Worm (Caenorhabditis elegans) whole organism, young adult: ENCODE data around the gene ceh-93.

Experiments
- B0261.1 ChIP-seq: sonication (generic microtip); optimal IDR thresholded peaks from 2 replicates; lab custom pipeline; 2016; ENCODE audit warnings: mild to moderate bottlenecking, missing genetic modification characterization, moderate library complexity, missing compliant biosample characterization
- D2030.7 ChIP-seq: fragments of 200-800 bp; sonication (Bioruptor generic); IDR thresholded peaks from 2 replicates; pipeline ENCODE4 v1.3.6; 2022; ENCODE audit warnings: missing genetic modification reagents, missing genetic modification characterization, missing compliant biosample characterization
- athp-1 ChIP-seq: sonication (generic microtip); optimal IDR thresholded peaks from 2 replicates; lab custom pipeline; 2017; ENCODE audit warnings: mild to moderate bottlenecking, missing genetic modification characterization, missing compliant biosample characterization
- dpl-1 ChIP-seq: fragments of 150-350 bp; optimal IDR thresholded peaks from 2 replicates; lab custom pipeline; 2014; ENCODE audit warnings: missing biosample characterization, missing genetic modification reagents, missing genetic modification characterization
- hmg-20 ChIP-seq: fragments of 200-800 bp; sonication (Bioruptor generic); IDR thresholded peaks from 2 replicates; pipeline ENCODE4 v1.3.6; 2022; ENCODE audit warnings: missing genetic modification reagents, missing genetic modification characterization, missing compliant biosample characterization
- lag-1 ChIP-seq: fragments of 200-800 bp; sonication (Bioruptor generic); IDR thresholded peaks from 2 replicates; pipeline ENCODE4 v1.3.6; 2022; ENCODE audit warnings: missing genetic modification reagents, missing genetic modification characterization, missing compliant biosample characterization
- lin-40 ChIP-seq: sonication (generic microtip); optimal IDR thresholded peaks from 2 replicates; lab custom pipeline; 2016; ENCODE audit warnings: missing genetic modification characterization, mild to moderate bottlenecking, missing compliant biosample characterization, missing genotype, missing genetic modification reagents
- snpc-4 ChIP-seq, 5 experiments: fragments of 150-350 bp in 1 of 5; sonication (generic microtip) in 4 of 5; optimal IDR thresholded peaks; 2 replicates each; lab custom pipeline; 2014 to 2018; ENCODE audit warnings: missing genetic modification characterization in 5 of 5, missing biosample characterization in 3 of 5, antibody characterized with exemption in 2 of 5, mild to moderate bottlenecking in 2 of 5, missing compliant biosample characterization in 2 of 5, missing genotype in 2 of 5, moderate library complexity in 2 of 5, missing genetic modification reagents in 1 of 5
- unc-130 ChIP-seq: sonication (generic microtip); optimal IDR thresholded peaks from 2 replicates; lab custom pipeline; 2016; ENCODE audit warnings: missing genetic modification reagents, missing genetic modification characterization, missing compliant biosample characterization
- unc-62 ChIP-seq: fragments of 150-350 bp; optimal IDR thresholded peaks from 2 replicates; lab custom pipeline; 2014; ENCODE audit warnings: missing biosample characterization, missing genetic modification reagents, missing genetic modification characterization
- xnd-1 ChIP-seq: sonication (generic microtip); optimal IDR thresholded peaks from 2 replicates; lab custom pipeline; 2016; ENCODE audit warnings: missing genotype, missing genetic modification reagents, missing genetic modification characterization, missing compliant biosample characterization

ce11 chrX:334452-334851 lies 54.1 kb downstream of the ceh-93 start:
- TF ChIP-seq unc-62 (GFP tag; lab: Kevin White, UChicago) (no peak), lin-40 (tag; lab: Kevin White, UChicago) (no peak), athp-1 (tag; lab: Kevin White, UChicago) (no peak), hmg-20 (GFP tag; lab: Robert Waterston, UW) (no peak), B0261.1 (tag; lab: Kevin White, UChicago) (no peak), lag-1 (no peak), unc-130 (no peak), snpc-4 (GFP tag; optimal IDR thresholded peaks at IDR 0.05; lab: Kevin White, UChicago) (no peak), snpc-4 (tag; optimal IDR thresholded peaks at IDR 0.05; lab: Kevin White, UChicago) (no peak), xnd-1 (tag; lab: Kevin White, UChicago) (no peak), D2030.7 (no peak), dpl-1 (GFP tag; lab: Kevin White, UChicago) (no peak)
